Worm (Caenorhabditis elegans): ENCODE data around the gene best-22.
A peak's percentile ranks its signal among the peaks of the same experiment; 100 is the strongest.

best-22 gene

DNA sequence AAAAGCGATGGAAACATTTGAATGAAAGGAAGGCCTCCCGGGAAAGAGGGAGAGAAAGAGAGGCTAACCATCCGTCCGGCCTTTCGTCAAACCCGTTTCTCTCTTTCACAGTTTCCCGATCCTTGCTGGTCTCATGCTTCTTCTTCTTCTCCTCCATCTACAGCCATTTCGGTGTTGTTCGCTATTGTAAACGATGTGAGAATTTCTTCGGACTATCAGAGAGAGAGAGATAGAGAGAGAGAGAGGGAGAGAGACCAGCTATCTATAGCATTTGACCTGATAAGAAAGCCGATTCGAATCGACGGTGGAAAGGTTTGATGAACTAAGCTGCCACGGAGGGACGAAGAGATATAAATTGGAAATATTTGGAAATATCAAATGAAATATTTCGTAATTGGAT, 53.7 kb downstream of the best-22 start:
- TF ChIP-seq nhr-12 (tag; optimal IDR thresholded peaks at IDR 0.05) (no peak), elt-3 (tag; optimal IDR thresholded peaks at IDR 0.05) (peak; percentile 45), ham-2 (GFP tag; optimal IDR thresholded peaks at IDR 0.05) (peak; percentile 82), drap-1 (GFP tag; optimal IDR thresholded peaks at IDR 0.05) (no peak), sem-2 (GFP tag; optimal IDR thresholded peaks at IDR 0.05) (no peak)

DNA sequence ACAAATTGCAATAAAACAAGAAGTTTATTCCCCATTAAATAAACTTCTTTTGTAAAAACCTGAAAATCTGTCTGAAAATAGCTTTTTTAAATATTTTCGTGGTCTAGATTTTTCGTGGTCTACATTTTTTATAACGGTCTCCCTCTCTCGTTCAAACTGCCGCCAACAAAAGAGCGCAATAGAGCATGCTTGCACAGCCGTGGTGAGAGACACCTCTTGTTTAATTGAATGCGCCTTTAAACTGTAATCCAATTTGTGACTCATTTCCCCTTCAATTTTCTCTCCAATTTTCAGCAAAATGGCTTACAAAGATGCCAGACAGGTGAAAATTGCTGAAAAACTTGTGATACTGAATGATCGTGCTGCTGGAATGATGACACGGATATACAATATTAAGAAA, 54.4 kb downstream of the best-22 start, which contains the start of gene gex-3:
gex-3 (plus strand) TSS at position 295 of the 400 bp plus-strand sequence.
- TF ChIP-seq ces-1 (GFP tag; optimal IDR thresholded peaks at IDR 0.05) (peak; percentile 99), mep-1 (tag; optimal IDR thresholded peaks at IDR 0.05) (peak; percentile 97), mls-2 (tag; optimal IDR thresholded peaks at IDR 0.05) (peak; percentile 0), nhr-237 (tag; optimal IDR thresholded peaks at IDR 0.05) (peak; percentile 91), ceh-39 (tag; optimal IDR thresholded peaks at IDR 0.05) (peak; percentile 54), drap-1 (GFP tag; optimal IDR thresholded peaks at IDR 0.05) (peak; percentile 49), bed-3 (GFP tag; optimal IDR thresholded peaks at IDR 0.05) (no peak), lin-13 (tag; optimal IDR thresholded peaks at IDR 0.05) (peak; percentile 77), ham-2 (GFP tag; optimal IDR thresholded peaks at IDR 0.05) (no peak), nhr-2 (tag; optimal IDR thresholded peaks at IDR 0.05) (no peak), sptf-1 (tag; optimal IDR thresholded peaks at IDR 0.05) (peak; percentile 33), pha-4 (tag; optimal IDR thresholded peaks at IDR 0.05) (peak; percentile 84), hlh-1 (tag; optimal IDR thresholded peaks at IDR 0.05) (peak; percentile 48), lsy-2 (tag; optimal IDR thresholded peaks at IDR 0.05) (peak; percentile 84), ceh-43 (GFP tag; optimal IDR thresholded peaks at IDR 0.05) (peak; percentile 11)
